Fruit fly (Drosophila melanogaster) whole organism, embryonic: ENCODE data around the gene CG7611.

ENCODE experiments used
- Atf-2 ChIP-seq: fragments of 200-800 bp; sonication (Bioruptor generic); optimal IDR thresholded peaks from 2 replicates; lab custom pipeline; 2016; ENCODE audit warnings: missing biosample characterization, missing genetic modification characterization
- B-H1 ChIP-seq: fragments of 200-800 bp; sonication (Bioruptor generic); IDR thresholded peaks from 3 replicates; pipeline ENCODE4 v1.3.6; 2022; ENCODE audit warnings: missing biosample characterization, missing genetic modification characterization
- CG1024 ChIP-seq: fragments of 200-800 bp; sonication (Bioruptor generic); IDR thresholded peaks from 2 replicates; pipeline ENCODE4 v1.3.6; 2022; ENCODE audit warnings: missing biosample characterization, missing genetic modification characterization
- CG13894 ChIP-seq: fragments of 200-800 bp; sonication (Bioruptor generic); optimal IDR thresholded peaks from 3 replicates; lab custom pipeline; 2018; ENCODE audit warnings: missing biosample characterization, mild to moderate bottlenecking, missing genetic modification characterization, moderate library complexity
- CG15479 ChIP-seq: fragments of 200-800 bp; sonication (Bioruptor generic); optimal IDR thresholded peaks from 3 replicates; lab custom pipeline; 2019; ENCODE audit warnings: missing biosample characterization, mild to moderate bottlenecking, missing genetic modification characterization, moderate library complexity
- CG16813 ChIP-seq: fragments of 200-800 bp; sonication (Bioruptor generic); IDR thresholded peaks from 3 replicates; pipeline ENCODE4 v1.3.6; 2022; ENCODE audit warnings: missing biosample characterization, missing genetic modification characterization; ENCODE audit not compliant: partially characterized antibody
- CG2889 ChIP-seq: fragments of 200-800 bp; sonication (Bioruptor generic); IDR thresholded peaks from 3 replicates; pipeline ENCODE4 v1.3.6; 2022; ENCODE audit warnings: missing biosample characterization, missing genetic modification characterization
- CG32532 ChIP-seq: fragments of 200-800 bp; sonication (Bioruptor generic); IDR thresholded peaks from 2 replicates; pipeline ENCODE4 v1.3.6; 2022; ENCODE audit warnings: missing biosample characterization, missing genetic modification characterization
- CG4328 ChIP-seq: fragments of 200-800 bp; sonication (Bioruptor generic); optimal IDR thresholded peaks from 3 replicates; lab custom pipeline; 2017; ENCODE audit warnings: missing biosample characterization, missing genetic modification reagents, missing genetic modification characterization
- CG6791 ChIP-seq: fragments of 200-800 bp; sonication (Bioruptor generic); IDR thresholded peaks from 3 replicates; pipeline ENCODE4 v1.3.6; 2022; ENCODE audit warnings: missing biosample characterization, missing genetic modification characterization; ENCODE audit not compliant: partially characterized antibody
- CG7372 ChIP-seq: fragments of 200-800 bp; sonication (Bioruptor generic); IDR thresholded peaks from 2 replicates; pipeline ENCODE4 v1.3.6; 2022; ENCODE audit warnings: missing biosample characterization, missing genetic modification characterization
- CG7556 ChIP-seq: fragments of 200-800 bp; sonication (Bioruptor generic); optimal IDR thresholded peaks from 2 replicates; lab custom pipeline; 2017; ENCODE audit warnings: missing biosample characterization, mild to moderate bottlenecking, missing genetic modification characterization
- CG7839 ChIP-seq: fragments of 200-800 bp; sonication (Bioruptor generic); optimal IDR thresholded peaks from 3 replicates; lab custom pipeline; 2018; ENCODE audit warnings: missing biosample characterization, mild to moderate bottlenecking, missing genetic modification characterization, moderate library complexity
- CG7928 ChIP-seq: fragments of 200-800 bp; sonication (Bioruptor generic); optimal IDR thresholded peaks from 2 replicates; lab custom pipeline; 2017; ENCODE audit warnings: missing biosample characterization, mild to moderate bottlenecking, missing genetic modification characterization
- CG9932 ChIP-seq: fragments of 200-800 bp; sonication (Bioruptor generic); IDR thresholded peaks from 2 replicates; pipeline ENCODE4 v1.3.6; 2022; ENCODE audit warnings: missing biosample characterization, missing genetic modification characterization
- Dad ChIP-seq: fragments of 200-800 bp; sonication (Bioruptor generic); optimal IDR thresholded peaks from 3 replicates; lab custom pipeline; 2016; ENCODE audit warnings: missing biosample characterization, missing genetic modification characterization
- Deaf1 ChIP-seq: fragments of 200-800 bp; optimal IDR thresholded peaks from 3 replicates; lab custom pipeline; 2019; ENCODE audit warnings: missing biosample characterization, mild to moderate bottlenecking, missing genetic modification characterization, moderate library complexity
- Dip3 ChIP-seq: fragments of 200-800 bp; sonication (Bioruptor generic); optimal IDR thresholded peaks from 3 replicates; lab custom pipeline; 2016; ENCODE audit warnings: missing biosample characterization, missing genetic modification characterization
- Dll ChIP-seq: fragments of 200-800 bp; sonication (Bioruptor generic); IDR thresholded peaks from 4 replicates; pipeline ENCODE4 v1.3.6; 2022; ENCODE audit warnings: missing biosample characterization, missing genetic modification characterization; ENCODE audit not compliant: partially characterized antibody
- Fer2 ChIP-seq: fragments of 200-800 bp; sonication (Bioruptor generic); optimal IDR thresholded peaks from 2 replicates; lab custom pipeline; 2018; ENCODE audit warnings: missing biosample characterization, mild to moderate bottlenecking, missing genetic modification characterization, moderate library complexity
- Meics ChIP-seq: fragments of 200-800 bp; sonication (Bioruptor generic); optimal IDR thresholded peaks from 2 replicates; lab custom pipeline; 2017; ENCODE audit warnings: missing biosample characterization, mild to moderate bottlenecking, missing genetic modification characterization
- Mes4 ChIP-seq: fragments of 200-800 bp; sonication (Bioruptor generic); optimal IDR thresholded peaks from 2 replicates; lab custom pipeline; 2016; ENCODE audit warnings: missing biosample characterization, missing genetic modification characterization
- Nf-YA ChIP-seq: fragments of 200-800 bp; sonication (Bioruptor generic); IDR thresholded peaks from 2 replicates; pipeline ENCODE4 v1.3.6; 2022; ENCODE audit warnings: missing biosample characterization, missing genetic modification characterization
- Oaz ChIP-seq: fragments of 200-800 bp; sonication (Bioruptor generic); IDR thresholded peaks from 2 replicates; pipeline ENCODE4 v1.3.6; 2022; ENCODE audit warnings: missing biosample characterization, missing genetic modification characterization
- Optix ChIP-seq: fragments of 200-800 bp; sonication (Bioruptor generic); IDR thresholded peaks from 3 replicates; pipeline ENCODE4 v1.3.6; 2022; ENCODE audit warnings: missing biosample characterization, missing genetic modification characterization
- Poxn ChIP-seq: fragments of 200-800 bp; sonication (Bioruptor generic); IDR thresholded peaks from 2 replicates; pipeline ENCODE4 v1.3.6; 2022; ENCODE audit warnings: missing biosample characterization, missing genetic modification characterization
- TFAM ChIP-seq: fragments of 200-800 bp; sonication (Bioruptor generic); optimal IDR thresholded peaks from 2 replicates; lab custom pipeline; 2017; ENCODE audit warnings: missing biosample characterization, missing genetic modification characterization, inconsistent platforms
- Trl ChIP-seq, 3 experiments: fragments of >200 bp in 2 of 3; fragments of 200-800 bp in 1 of 3; sonication (Bioruptor generic) in 1 of 3; optimal IDR thresholded peaks; 2 replicates in 1 of 3; 3 replicates in 2 of 3; lab custom pipeline; 2016 to 2017; ENCODE audit warnings: missing biosample characterization in 1 of 3, missing genetic modification characterization in 1 of 3
- Usf ChIP-seq: fragments of 200-800 bp; sonication (Bioruptor generic); optimal IDR thresholded peaks from 2 replicates; lab custom pipeline; 2017; ENCODE audit warnings: missing genotype, missing biosample characterization, missing genetic modification characterization
- ato ChIP-seq: fragments of 200-800 bp; sonication (Bioruptor generic); IDR thresholded peaks from 2 replicates; pipeline ENCODE4 v1.3.6; 2022; ENCODE audit warnings: missing biosample characterization, missing genetic modification characterization; ENCODE audit not compliant: partially characterized antibody
- br ChIP-seq: fragments of >200 bp; optimal IDR thresholded peaks from 2 replicates; lab custom pipeline; 2017
- chinmo ChIP-seq: fragments of 200-800 bp; sonication (Bioruptor generic); IDR thresholded peaks from 4 replicates; pipeline ENCODE4 v1.3.6; 2022; ENCODE audit warnings: missing biosample characterization, missing genetic modification characterization; ENCODE audit not compliant: partially characterized antibody
- dmrt11E ChIP-seq: fragments of 200-800 bp; sonication (Bioruptor generic); optimal IDR thresholded peaks from 3 replicates; lab custom pipeline; 2018; ENCODE audit warnings: missing biosample characterization, mild to moderate bottlenecking, missing genetic modification characterization, moderate library complexity
- fru ChIP-seq: fragments of >200 bp; optimal IDR thresholded peaks from 2 replicates; lab custom pipeline; 2017
- gsb ChIP-seq: fragments of 200-800 bp; sonication (Bioruptor generic); IDR thresholded peaks from 2 replicates; pipeline ENCODE4 v1.3.6; 2022; ENCODE audit warnings: missing biosample characterization, missing genetic modification characterization
- kni ChIP-seq: fragments of 200-800 bp; sonication (Bioruptor generic); optimal IDR thresholded peaks from 3 replicates; lab custom pipeline; 2017; ENCODE audit warnings: mild to moderate bottlenecking, missing biosample characterization, missing genetic modification reagents, missing genetic modification characterization
- knrl ChIP-seq: fragments of 200-800 bp; sonication (Bioruptor generic); IDR thresholded peaks from 3 replicates; pipeline ENCODE4 v1.3.6; 2022; ENCODE audit warnings: missing biosample characterization, missing genetic modification characterization; ENCODE audit not compliant: partially characterized antibody
- lov ChIP-seq, 2 experiments: fragments of 200-800 bp in 1 of 2; fragments of >200 bp in 1 of 2; sonication (Bioruptor generic) in 1 of 2; IDR thresholded peaks in 1 of 2; optimal IDR thresholded peaks in 1 of 2; 2 replicates in 1 of 2; 3 replicates in 1 of 2; pipeline versions ENCODE4 v1.3.6 to Lab custom; 2017 to 2022; ENCODE audit warnings: missing biosample characterization in 1 of 2, missing genetic modification characterization in 1 of 2
- pros ChIP-seq: fragments of 200-800 bp; sonication (Bioruptor generic); optimal IDR thresholded peaks from 3 replicates; lab custom pipeline; 2019; ENCODE audit warnings: missing biosample characterization, mild to moderate bottlenecking, missing genetic modification characterization, moderate library complexity
- slou ChIP-seq: fragments of 200-800 bp; sonication (Bioruptor generic); optimal IDR thresholded peaks from 3 replicates; lab custom pipeline; 2016; ENCODE audit warnings: missing biosample characterization, missing genetic modification characterization
- so ChIP-seq: fragments of 200-800 bp; sonication (Bioruptor generic); IDR thresholded peaks from 3 replicates; pipeline ENCODE4 v1.3.6; 2022; ENCODE audit warnings: missing biosample characterization, missing genetic modification characterization
- sr ChIP-seq: fragments of 200-800 bp; sonication (Bioruptor generic); IDR thresholded peaks from 3 replicates; pipeline ENCODE4 v1.3.6; 2022; ENCODE audit warnings: missing biosample characterization, missing genetic modification characterization
- tio ChIP-seq: fragments of 200-800 bp; sonication (Bioruptor generic); optimal IDR thresholded peaks from 2 replicates; lab custom pipeline; 2017; ENCODE audit warnings: missing biosample characterization, missing genetic modification characterization, inconsistent platforms
- trem ChIP-seq: fragments of 200-800 bp; optimal IDR thresholded peaks from 3 replicates; lab custom pipeline; 2019; ENCODE audit warnings: missing biosample characterization, mild to moderate bottlenecking, missing genetic modification characterization, moderate library complexity
- tup ChIP-seq: fragments of 200-800 bp; sonication (Bioruptor generic); optimal IDR thresholded peaks from 2 replicates; lab custom pipeline; 2016; ENCODE audit warnings: missing biosample characterization, mild to moderate bottlenecking, missing genetic modification characterization, moderate library complexity
- zen ChIP-seq: fragments of 200-800 bp; sonication (Bioruptor generic); optimal IDR thresholded peaks from 3 replicates; lab custom pipeline; 2018; ENCODE audit warnings: missing biosample characterization, mild to moderate bottlenecking, missing genetic modification characterization, moderate library complexity
- zfh1 ChIP-seq: fragments of 200-800 bp; sonication (Bioruptor generic); IDR thresholded peaks from 3 replicates; pipeline ENCODE4 v1.3.6; 2022; ENCODE audit warnings: missing biosample characterization, missing genetic modification characterization

CG7611 gene

dm6 chr3L:21515823-21516715 lies 6.9 kb upstream of the CG7611 start, which contains the start of the genes SAK and Cdk12 (continued):
- no peak for TF ChIP-seq Trl (optimal IDR thresholded peaks at IDR 0.05; lab: Kevin White, UChicago)
- peak; percentile 49 for TF ChIP-seq Trl (GFP tag; optimal IDR thresholded peaks at IDR 0.05; lab: Kevin White, UChicago)
- TF ChIP-seq CG4328, result peak; percentile 87
- peak; percentile 88 for TF ChIP-seq tio (GFP tag; lab: Kevin White, UChicago)
- TF ChIP-seq chinmo (GFP tag; lab: Robert Waterston, UW), result peak; percentile 71; the same call in 1 of the 4 replicates
- peak; percentile 96 for TF ChIP-seq CG7928 (GFP tag; lab: Kevin White, UChicago)
- TF ChIP-seq CG6791, result peak; percentile 39; the same call in 1 of the 3 replicates
- TF ChIP-seq so (GFP tag; lab: Robert Waterston, UW), result peak; percentile 87
- TF ChIP-seq CG7839, result peak; percentile 88
- peak; percentile 79 for TF ChIP-seq gsb
- TF ChIP-seq zfh1, result peak; percentile 74; the same call in 2 of the 3 replicates
- no peak for TF ChIP-seq lov (optimal IDR thresholded peaks at IDR 0.05; lab: Kevin White, UChicago)
- TF ChIP-seq lov (GFP tag; IDR thresholded peaks at IDR 0.05; lab: Robert Waterston, UW), result no peak
- TF ChIP-seq Meics (GFP tag; lab: Kevin White, UChicago), result peak; percentile 85
- TF ChIP-seq CG32532 (GFP tag; lab: Robert Waterston, UW), result peak; percentile 87
- TF ChIP-seq fru (lab: Kevin White, UChicago), result no peak
- peak; percentile 77 for TF ChIP-seq CG1024
- peak; percentile 29 for TF ChIP-seq Mes4
- peak; percentile 5; the same call in 1 of the 3 replicates for TF ChIP-seq sr
- no peak for TF ChIP-seq pros (GFP tag; lab: Kevin White, UChicago)
- no peak for TF ChIP-seq Deaf1 (tag; lab: Kevin White, UChicago)
- TF ChIP-seq CG16813 (GFP tag; lab: Robert Waterston, UW), result peak; percentile 55; the same call in 2 of the 3 replicates
- TF ChIP-seq slou (GFP tag; lab: Kevin White, UChicago), result peak; percentile 82
- TF ChIP-seq B-H1 (GFP tag; lab: Robert Waterston, UW), result peak; percentile 61
- TF ChIP-seq Dad (GFP tag; lab: Kevin White, UChicago), result peak; percentile 48
- no peak for TF ChIP-seq ato (GFP tag; lab: Robert Waterston, UW)
- TF ChIP-seq Dll (GFP tag; lab: Robert Waterston, UW), result peak; percentile 56; the same call in 2 of the 4 replicates
- peak; percentile 24 for TF ChIP-seq Atf-2
- TF ChIP-seq knrl (GFP tag; lab: Robert Waterston, UW), result peak; percentile 64
- TF ChIP-seq TFAM (GFP tag; lab: Kevin White, UChicago), result no peak
- peak; percentile 90 for TF ChIP-seq CG9932 (GFP tag; lab: Robert Waterston, UW)
- peak; percentile 80 for TF ChIP-seq Oaz (GFP tag; lab: Robert Waterston, UW)
- peak; percentile 71 for TF ChIP-seq Dip3
- TF ChIP-seq br (lab: Kevin White, UChicago), result no peak
- peak; percentile 74 for TF ChIP-seq CG7372 (GFP tag; lab: Robert Waterston, UW)
- peak; percentile 12 for TF ChIP-seq CG15479 (GFP tag; lab: Kevin White, UChicago)
- TF ChIP-seq Nf-YA, result no peak
- TF ChIP-seq CG2889, result peak; percentile 81; the same call in 2 of the 3 replicates
- peak; percentile 83 for TF ChIP-seq dmrt11E (tag; lab: Kevin White, UChicago)
- peak; percentile 87 for TF ChIP-seq CG7556 (GFP tag; lab: Kevin White, UChicago)
- peak; percentile 77 for TF ChIP-seq tup (GFP tag; lab: Kevin White, UChicago)
- peak; percentile 78 for TF ChIP-seq Usf (GFP tag; lab: Kevin White, UChicago)
- peak; percentile 78 for TF ChIP-seq trem
- peak; percentile 65; the same call in 2 of the 3 replicates for TF ChIP-seq Optix (GFP tag; lab: Robert Waterston, UW)
- no peak; the same call in 1 of the 2 replicates for TF ChIP-seq Poxn (GFP tag; lab: Robert Waterston, UW)
- TF ChIP-seq Fer2 (tag; lab: Kevin White, UChicago), result peak; percentile 73
- TF ChIP-seq kni (GFP tag; lab: Kevin White, UChicago), result no peak
- TF ChIP-seq CG13894, result peak; percentile 87
- peak; percentile 87 for TF ChIP-seq zen (tag; lab: Kevin White, UChicago)
